Fruit fly (Drosophila melanogaster): ENCODE data around the gene CG42521.

CG42521 gene

dm6 chr3L:10637819-10638218 lies 14.4 kb upstream of the CG42521 start, which contains the start of gene Cnep1r2 (continued):
- no peak; the same call in 1 of the 2 replicates for TF ChIP-seq aop (GFP tag; IDR thresholded peaks at IDR 0.05)
- TF ChIP-seq Dbx (GFP tag; IDR thresholded peaks at IDR 0.05), result peak; percentile 93
- TF ChIP-seq Hr51 (GFP tag; optimal IDR thresholded peaks at IDR 0.05), result peak; percentile 85 to 97
- TF ChIP-seq CG14441 (GFP tag; IDR thresholded peaks at IDR 0.05), result peak; percentile 94
- TF ChIP-seq CG7839 (tag; optimal IDR thresholded peaks at IDR 0.05), result peak; percentile 98
- TF ChIP-seq B-H2 (GFP tag; optimal IDR thresholded peaks at IDR 0.05), result peak; percentile 97
- no peak for TF ChIP-seq hth (optimal IDR thresholded peaks at IDR 0.05)
- TF ChIP-seq CG9797 (GFP tag; optimal IDR thresholded peaks at IDR 0.05), result peak; percentile 70
- no peak for TF ChIP-seq Bgb (GFP tag; IDR thresholded peaks at IDR 0.05; ENCODE audit: partially characterized antibody)
- no peak for TF ChIP-seq usp (GFP tag; optimal IDR thresholded peaks at IDR 0.05)
- peak; percentile 91 for TF ChIP-seq tap (tag; optimal IDR thresholded peaks at IDR 0.05)
- peak; percentile 58 for TF ChIP-seq fd102C (GFP tag; optimal IDR thresholded peaks at IDR 0.05)
- no peak for TF ChIP-seq ERR (GFP tag; optimal IDR thresholded peaks at IDR 0.05)
- peak; percentile 97 for TF ChIP-seq CG13775 (GFP tag; optimal IDR thresholded peaks at IDR 0.05)
- TF ChIP-seq TFAM (GFP tag; optimal IDR thresholded peaks at IDR 0.05), result no peak
- TF ChIP-seq CG2116 (GFP tag; optimal IDR thresholded peaks at IDR 0.05), result peak; percentile 80
- TF ChIP-seq sug (tag; optimal IDR thresholded peaks at IDR 0.05), result peak; percentile 97
- peak; percentile 93 for TF ChIP-seq CG11456 (GFP tag; IDR thresholded peaks at IDR 0.05)
- peak; percentile 79 for TF ChIP-seq Hsf (GFP tag; optimal IDR thresholded peaks at IDR 0.05)
- TF ChIP-seq dmrt99B (tag; optimal IDR thresholded peaks at IDR 0.05), result peak; percentile 96
- TF ChIP-seq lmd (GFP tag; IDR thresholded peaks at IDR 0.05), result peak; percentile 97
- no peak for TF ChIP-seq pita (GFP tag; optimal IDR thresholded peaks at IDR 0.05)
- peak; percentile 84 for TF ChIP-seq gt (GFP tag; IDR thresholded peaks at IDR 0.05)
- TF ChIP-seq sisA (GFP tag; IDR thresholded peaks at IDR 0.05), result peak; percentile 94
- TF ChIP-seq MTF-1 (GFP tag; optimal IDR thresholded peaks at IDR 0.05; ENCODE audit: borderline replicate concordance), result peak; percentile 83
- peak; percentile 97 for TF ChIP-seq unpg (GFP tag; optimal IDR thresholded peaks at IDR 0.05)
- peak; percentile 59 for TF ChIP-seq Side (GFP tag; optimal IDR thresholded peaks at IDR 0.05)
- no peak for TF ChIP-seq crc (GFP tag; optimal IDR thresholded peaks at IDR 0.05)
- TF ChIP-seq Hmr (GFP tag; optimal IDR thresholded peaks at IDR 0.05), result peak; percentile 96
- peak; percentile 40 for TF ChIP-seq Bteb2 (GFP tag; optimal IDR thresholded peaks at IDR 0.05)
- TF ChIP-seq gfzf (GFP tag; optimal IDR thresholded peaks at IDR 0.05), result peak; percentile 47
- peak; percentile 89 for TF ChIP-seq scrt (GFP tag; optimal IDR thresholded peaks at IDR 0.05)
- peak; percentile 96 for TF ChIP-seq ind (GFP tag; optimal IDR thresholded peaks at IDR 0.05)
- peak; percentile 93 for TF ChIP-seq MBD-R2 (GFP tag; IDR thresholded peaks at IDR 0.05)
- peak; percentile 90 for TF ChIP-seq gce (GFP tag; IDR thresholded peaks at IDR 0.05)
- TF ChIP-seq CG6254 (GFP tag; optimal IDR thresholded peaks at IDR 0.05), result peak; percentile 88
- TF ChIP-seq CG17802 (tag; optimal IDR thresholded peaks at IDR 0.05), result peak; percentile 74
- TF ChIP-seq Nf-YA (GFP tag; IDR thresholded peaks at IDR 0.05), result peak; percentile 82
- peak; percentile 90 for TF ChIP-seq ewg (GFP tag; optimal IDR thresholded peaks at IDR 0.05)
- peak; percentile 96 for TF ChIP-seq zfh1 (GFP tag; IDR thresholded peaks at IDR 0.05)
- peak; percentile 69 for TF ChIP-seq kay (GFP tag; optimal IDR thresholded peaks at IDR 0.05)
- TF ChIP-seq fu2 (GFP tag; optimal IDR thresholded peaks at IDR 0.05), result peak; percentile 58
- peak; percentile 93 for TF ChIP-seq CG17385 (GFP tag; optimal IDR thresholded peaks at IDR 0.05)
- peak; percentile 4 for TF ChIP-seq BEAF-32 (GFP tag; optimal IDR thresholded peaks at IDR 0.05)
- no peak for TF ChIP-seq abd-A (tag; optimal IDR thresholded peaks at IDR 0.05)
- TF ChIP-seq CG31365 (tag; optimal IDR thresholded peaks at IDR 0.05), result no peak
- no peak for TF ChIP-seq tna (GFP tag; IDR thresholded peaks at IDR 0.05; ENCODE audit: partially characterized antibody)
- TF ChIP-seq wdn (GFP tag; IDR thresholded peaks at IDR 0.05), result peak; percentile 89
- TF ChIP-seq salm (tag; optimal IDR thresholded peaks at IDR 0.05), result peak; percentile 95
- TF ChIP-seq CG7357 (GFP tag; IDR thresholded peaks at IDR 0.05), result peak; percentile 89
- no peak for TF ChIP-seq luna (GFP tag; optimal IDR thresholded peaks at IDR 0.05)
